Comparison of ENCODE assay signal across 4 fruit fly cellular contexts in genomic region chr3R:7936786-7937363, dm6.
TF ChIP-seq lines count a peak whose summit lies in the region.

No protein-coding gene starts in this region.

- no peak for TF ChIP-seq CTCF in whole organism, embryonic (GFP tag; optimal IDR thresholded peaks at IDR 0.05; lab: Kevin White, UChicago)

TF ChIP-seq in whole organism, embryonic, 481 proteins besides CTCF, POLR2A, EP300 and RAD21 (continues in another document):
- no peak for TF ChIP-seq CG17186 (GFP tag; optimal IDR thresholded peaks at IDR 0.05; lab: Kevin White, UChicago)
- no peak for TF ChIP-seq ci (GFP tag; IDR thresholded peaks at IDR 0.05; lab: Robert Waterston, UW)
- no peak for TF ChIP-seq Lpt (GFP tag; optimal IDR thresholded peaks at IDR 0.05; lab: Kevin White, UChicago)
- TF ChIP-seq sim (GFP tag; IDR thresholded peaks at IDR 0.05; lab: Robert Waterston, UW) = no peak
- 0 out of 3 replicates have a peak, but pooled peaks have one; percentile 55 for TF ChIP-seq CG2199 (GFP tag; IDR thresholded peaks at IDR 0.05; lab: Robert Waterston, UW)
- TF ChIP-seq p53 (GFP tag; optimal IDR thresholded peaks at IDR 0.05; lab: Kevin White, UChicago) = no peak
- no peak for TF ChIP-seq NfI (GFP tag; optimal IDR thresholded peaks at IDR 0.05; lab: Kevin White, UChicago)
- TF ChIP-seq Deaf1 (tag; optimal IDR thresholded peaks at IDR 0.05; lab: Kevin White, UChicago) = peak; percentile 62
- TF ChIP-seq chinmo (GFP tag; IDR thresholded peaks at IDR 0.05; lab: Robert Waterston, UW; ENCODE audit: partially characterized antibody) = peak; percentile 66; the same call in 1 of the 4 replicates
- 0 out of 3 replicates have a peak, but pooled peaks have one; percentile 15 for TF ChIP-seq CG11093 (GFP tag; IDR thresholded peaks at IDR 0.05; lab: Robert Waterston, UW)
- TF ChIP-seq CG3163 (GFP tag; optimal IDR thresholded peaks at IDR 0.05; lab: Kevin White, UChicago) = peak; percentile 4
- TF ChIP-seq cg (GFP tag; optimal IDR thresholded peaks at IDR 0.05; lab: Kevin White, UChicago) = peak; percentile 74
- peak; percentile 73 for TF ChIP-seq Nf-YA (GFP tag; IDR thresholded peaks at IDR 0.05; lab: Robert Waterston, UW)
- TF ChIP-seq CG12942 (GFP tag; optimal IDR thresholded peaks at IDR 0.05; lab: Kevin White, UChicago) = no peak
- TF ChIP-seq mirr (GFP tag; optimal IDR thresholded peaks at IDR 0.05; lab: Kevin White, UChicago) = no peak
- peak; percentile 14; the same call in 1 of the 2 replicates for TF ChIP-seq CG13287 (GFP tag; IDR thresholded peaks at IDR 0.05; lab: Robert Waterston, UW; ENCODE audit: partially characterized antibody)
- TF ChIP-seq CG12659 (GFP tag; optimal IDR thresholded peaks at IDR 0.05; lab: Kevin White, UChicago) = no peak
- no peak for TF ChIP-seq odd (GFP tag; optimal IDR thresholded peaks at IDR 0.05; lab: Kevin White, UChicago)
- 0 out of 3 replicates have a peak, but pooled peaks have one; percentile 34 for TF ChIP-seq HLH4C (GFP tag; IDR thresholded peaks at IDR 0.05; lab: Robert Waterston, UW; ENCODE audit: partially characterized antibody)
- peak; percentile 97 for TF ChIP-seq Nf-YC (tag; optimal IDR thresholded peaks at IDR 0.05; lab: Kevin White, UChicago)
- no peak for TF ChIP-seq CG9817 (tag; optimal IDR thresholded peaks at IDR 0.05; lab: Kevin White, UChicago)

TF ChIP-seq in whole organism, prepupa, 60 proteins besides CTCF, POLR2A, EP300 and RAD21:
- TF ChIP-seq dsx (GFP tag; optimal IDR thresholded peaks at IDR 0.05; lab: Kevin White, UChicago; ENCODE audit: poor library complexity, severe bottlenecking) = peak; percentile 87
- peak in 1 of 2 experiments; percentile 96 for TF ChIP-seq ss (GFP tag; optimal IDR thresholded peaks at IDR 0.05; lab: Kevin White, UChicago)
- no peak for TF ChIP-seq Sox14 (GFP tag; optimal IDR thresholded peaks at IDR 0.05; lab: Kevin White, UChicago)
- no peak for TF ChIP-seq dac (GFP tag; optimal IDR thresholded peaks at IDR 0.05; lab: Kevin White, UChicago)
- TF ChIP-seq Blimp-1 (GFP tag; optimal IDR thresholded peaks at IDR 0.05; lab: Kevin White, UChicago) = no peak
- TF ChIP-seq CG15336 (GFP tag; IDR thresholded peaks at IDR 0.05; lab: Robert Waterston, UW) = no peak
- peak; percentile 65 for TF ChIP-seq CG3919 (GFP tag; optimal IDR thresholded peaks at IDR 0.05; lab: Kevin White, UChicago)
- TF ChIP-seq CG10631 (GFP tag; optimal IDR thresholded peaks at IDR 0.05; lab: Kevin White, UChicago) = no peak

TF ChIP-seq in whole organism, pupa, 21 proteins besides CTCF, POLR2A, EP300 and RAD21:
- TF ChIP-seq CG32121 (GFP tag; IDR thresholded peaks at IDR 0.05; lab: Robert Waterston, UW) = no peak
- peak; percentile 30 for TF ChIP-seq CG13204 (GFP tag; optimal IDR thresholded peaks at IDR 0.05; lab: Kevin White, UChicago)
- no peak for TF ChIP-seq EcR (GFP tag; optimal IDR thresholded peaks at IDR 0.05; lab: Kevin White, UChicago)

TF ChIP-seq in whole organism, wandering third instar larva, 38 proteins besides CTCF, POLR2A, EP300 and RAD21:
- TF ChIP-seq rgr (GFP tag; optimal IDR thresholded peaks at IDR 0.05; lab: Kevin White, UChicago) = no peak
- no peak for TF ChIP-seq dmrt93B (GFP tag; optimal IDR thresholded peaks at IDR 0.05; lab: Kevin White, UChicago)
- TF ChIP-seq Hr83 (GFP tag; optimal IDR thresholded peaks at IDR 0.05; lab: Kevin White, UChicago; ENCODE audit: poor library complexity, severe bottlenecking) = no peak
- no peak for TF ChIP-seq Hr78 (GFP tag; optimal IDR thresholded peaks at IDR 0.05; lab: Kevin White, UChicago)
- no peak for TF ChIP-seq brk (GFP tag; optimal IDR thresholded peaks at IDR 0.05; lab: Kevin White, UChicago)
- TF ChIP-seq lola (GFP tag; optimal IDR thresholded peaks at IDR 0.05; lab: Kevin White, UChicago) = no peak
- no peak for TF ChIP-seq Rel (GFP tag; optimal IDR thresholded peaks at IDR 0.05; lab: Kevin White, UChicago)
- TF ChIP-seq Rel (tag; optimal IDR thresholded peaks at IDR 0.05; lab: Kevin White, UChicago) = no peak
- peak; percentile 90 for TF ChIP-seq Dfd (GFP tag; optimal IDR thresholded peaks at IDR 0.05; lab: Kevin White, UChicago)
- TF ChIP-seq Mio (GFP tag; optimal IDR thresholded peaks at IDR 0.05; lab: Kevin White, UChicago) = no peak
TF ChIP-seq in whole organism, wandering third instar larva: peak in this region for 1.
